Fruit fly (Drosophila melanogaster) whole organism, embryonic: ENCODE measurements around the gene Mrgn1.

ENCODE experiments used
- Ada2b ChIP-seq: fragments of 200-800 bp; sonication (Bioruptor generic); IDR thresholded peaks from 2 replicates; pipeline ENCODE4 v1.3.6; 2022; ENCODE audit warnings: missing biosample characterization, missing genetic modification characterization
- Adf1 ChIP-seq: fragments of 200-800 bp; sonication (Bioruptor generic); IDR thresholded peaks from 2 replicates; pipeline ENCODE4 v1.3.6; 2022; ENCODE audit warnings: missing biosample characterization, missing genetic modification characterization
- Aef1 ChIP-seq: fragments of 200-800 bp; sonication (Bioruptor generic); IDR thresholded peaks from 3 replicates; pipeline ENCODE4 v1.3.6; 2022; ENCODE audit warnings: missing biosample characterization, missing genetic modification characterization
- Asciz ChIP-seq: fragments of 200-800 bp; sonication (Bioruptor generic); optimal IDR thresholded peaks from 2 replicates; lab custom pipeline; 2017; ENCODE audit warnings: missing biosample characterization, mild to moderate bottlenecking, missing genetic modification characterization, missing genetic modification reagents
- Blimp-1 ChIP-seq: fragments of 200-800 bp; sonication (Bioruptor generic); optimal IDR thresholded peaks from 3 replicates; lab custom pipeline; 2018; ENCODE audit warnings: missing biosample characterization, missing genetic modification characterization, mild to moderate bottlenecking, moderate library complexity, missing genetic modification reagents
- CG10274 ChIP-seq: fragments of 200-800 bp; sonication (Bioruptor generic); optimal IDR thresholded peaks from 3 replicates; lab custom pipeline; 2017; ENCODE audit warnings: missing biosample characterization, mild to moderate bottlenecking, missing genetic modification characterization
- CG10565 ChIP-seq: fragments of 200-800 bp; sonication (Bioruptor generic); optimal IDR thresholded peaks from 3 replicates; lab custom pipeline; 2016; ENCODE audit warnings: missing biosample characterization, mild to moderate bottlenecking, missing genetic modification characterization
- CG12071 ChIP-seq: fragments of 200-800 bp; sonication (Bioruptor generic); optimal IDR thresholded peaks from 3 replicates; lab custom pipeline; 2018; ENCODE audit warnings: missing biosample characterization, mild to moderate bottlenecking, missing genetic modification characterization
- CG15011 ChIP-seq: fragments of 200-800 bp; sonication (Bioruptor generic); optimal IDR thresholded peaks from 3 replicates; lab custom pipeline; 2018; ENCODE audit warnings: missing biosample characterization, mild to moderate bottlenecking, missing genetic modification characterization
- CG15601 ChIP-seq: fragments of 200-800 bp; sonication (Bioruptor generic); optimal IDR thresholded peaks from 3 replicates; lab custom pipeline; 2019; ENCODE audit warnings: missing biosample characterization, mild to moderate bottlenecking, missing genetic modification characterization, moderate library complexity
- CG16779 ChIP-seq: fragments of 200-800 bp; sonication (Bioruptor generic); IDR thresholded peaks from 2 replicates; pipeline ENCODE4 v1.3.6; 2022; ENCODE audit warnings: missing biosample characterization, missing genetic modification characterization
- CG1832 ChIP-seq: fragments of 200-800 bp; sonication (Bioruptor generic); optimal IDR thresholded peaks from 2 replicates; lab custom pipeline; 2017; ENCODE audit warnings: missing biosample characterization, mild to moderate bottlenecking, missing genetic modification characterization, inconsistent platforms
- CG18764 ChIP-seq: fragments of 200-800 bp; sonication (Bioruptor generic); optimal IDR thresholded peaks from 3 replicates; lab custom pipeline; 2016; ENCODE audit warnings: missing biosample characterization, missing genetic modification characterization
- CG2129 ChIP-seq: fragments of 200-800 bp; sonication (Bioruptor generic); IDR thresholded peaks from 2 replicates; pipeline ENCODE4 v1.3.6; 2022; ENCODE audit warnings: missing biosample characterization, missing genetic modification characterization; ENCODE audit not compliant: partially characterized antibody
- CG3838 ChIP-seq: fragments of 200-800 bp; sonication (Bioruptor generic); optimal IDR thresholded peaks from 3 replicates; lab custom pipeline; 2016; ENCODE audit warnings: missing biosample characterization, missing genetic modification characterization
- CG4820 ChIP-seq: fragments of 200-800 bp; sonication (Bioruptor generic); optimal IDR thresholded peaks from 3 replicates; lab custom pipeline; 2016; ENCODE audit warnings: missing biosample characterization, missing genetic modification characterization
- CG5245 ChIP-seq: fragments of 200-800 bp; sonication (Bioruptor generic); optimal IDR thresholded peaks from 3 replicates; lab custom pipeline; 2016; ENCODE audit warnings: missing biosample characterization, missing genetic modification characterization
- CG6654 ChIP-seq: fragments of 200-800 bp; sonication (Bioruptor generic); optimal IDR thresholded peaks from 2 replicates; lab custom pipeline; 2017; ENCODE audit warnings: missing biosample characterization, mild to moderate bottlenecking, missing genetic modification characterization
- CG6683 ChIP-seq: fragments of 200-800 bp; sonication (Bioruptor generic); optimal IDR thresholded peaks from 2 replicates; lab custom pipeline; 2017; ENCODE audit warnings: missing biosample characterization, mild to moderate bottlenecking, missing genetic modification characterization, missing genetic modification reagents
- CG6689 ChIP-seq: fragments of 200-800 bp; sonication (Bioruptor generic); IDR thresholded peaks from 2 replicates; pipeline ENCODE4 v1.3.6; 2022; ENCODE audit warnings: missing biosample characterization, missing genetic modification characterization
- CG6765 ChIP-seq: fragments of 200-800 bp; sonication (Bioruptor generic); optimal IDR thresholded peaks from 3 replicates; lab custom pipeline; 2017; ENCODE audit warnings: missing biosample characterization, mild to moderate bottlenecking, missing genetic modification characterization
- CG8281 ChIP-seq: fragments of 200-800 bp; sonication (Bioruptor generic); optimal IDR thresholded peaks from 2 replicates; lab custom pipeline; 2018; ENCODE audit warnings: missing biosample characterization, mild to moderate bottlenecking, missing genetic modification characterization, moderate library complexity
- CG8765 ChIP-seq: fragments of 200-800 bp; sonication (Bioruptor generic); IDR thresholded peaks from 2 replicates; pipeline ENCODE4 v1.3.6; 2022; ENCODE audit warnings: missing biosample characterization, missing genetic modification characterization
- CG9797 ChIP-seq: fragments of 200-800 bp; sonication (Bioruptor generic); optimal IDR thresholded peaks from 3 replicates; lab custom pipeline; 2018; ENCODE audit warnings: missing biosample characterization, mild to moderate bottlenecking, missing genetic modification characterization
- CHES-1-like ChIP-seq: fragments of 200-800 bp; sonication (Bioruptor generic); optimal IDR thresholded peaks from 2 replicates; lab custom pipeline; 2016; ENCODE audit warnings: missing biosample characterization, missing genetic modification characterization
- Chrac-16 ChIP-seq: fragments of 200-800 bp; sonication (Bioruptor generic); optimal IDR thresholded peaks from 3 replicates; lab custom pipeline; 2016; ENCODE audit warnings: missing biosample characterization, missing genetic modification characterization
- Deaf1 ChIP-seq: fragments of 200-800 bp; optimal IDR thresholded peaks from 3 replicates; lab custom pipeline; 2019; ENCODE audit warnings: missing biosample characterization, mild to moderate bottlenecking, missing genetic modification characterization, moderate library complexity
- Dek ChIP-seq: fragments of 200-800 bp; sonication (Bioruptor generic); optimal IDR thresholded peaks from 3 replicates; lab custom pipeline; 2019; ENCODE audit warnings: missing biosample characterization, mild to moderate bottlenecking, missing genetic modification characterization, moderate library complexity
- Dip2 ChIP-seq: fragments of 200-800 bp; sonication (Bioruptor generic); IDR thresholded peaks from 2 replicates; pipeline ENCODE4 v1.3.6; 2022; ENCODE audit warnings: missing biosample characterization, missing genetic modification characterization
- Hr39 ChIP-seq: fragments of >200 bp; optimal IDR thresholded peaks from 2 replicates; lab custom pipeline; 2017
- Lim3 ChIP-seq: fragments of 200-800 bp; sonication (Bioruptor generic); IDR thresholded peaks from 2 replicates; pipeline ENCODE4 v1.3.6; 2022; ENCODE audit warnings: missing biosample characterization, missing genetic modification characterization
- Lpt ChIP-seq: fragments of >200 bp; optimal IDR thresholded peaks from 2 replicates; lab custom pipeline; 2018; ENCODE audit warnings: missing biosample characterization, missing genetic modification characterization
- NC2α ChIP-seq: fragments of 200-800 bp; sonication (Bioruptor generic); optimal IDR thresholded peaks from 2 replicates; lab custom pipeline; 2016; ENCODE audit warnings: missing biosample characterization, missing genetic modification characterization
- Ptx1 ChIP-seq: fragments of 200-800 bp; sonication (Bioruptor generic); IDR thresholded peaks from 2 replicates; pipeline ENCODE4 v1.3.6; 2022; ENCODE audit warnings: missing biosample characterization, missing genetic modification characterization
- Sry-β ChIP-seq: fragments of 200-800 bp; sonication (Bioruptor generic); optimal IDR thresholded peaks from 2 replicates; lab custom pipeline; 2018; ENCODE audit warnings: missing biosample characterization, mild to moderate bottlenecking, missing genetic modification characterization, moderate library complexity
- TFAM ChIP-seq: fragments of 200-800 bp; sonication (Bioruptor generic); optimal IDR thresholded peaks from 2 replicates; lab custom pipeline; 2017; ENCODE audit warnings: missing biosample characterization, missing genetic modification characterization, inconsistent platforms
- ase ChIP-seq: fragments of 200-800 bp; sonication (Bioruptor generic); IDR thresholded peaks from 3 replicates; pipeline ENCODE4 v1.3.6; 2022; ENCODE audit warnings: missing biosample characterization, missing genetic modification characterization
- cato ChIP-seq: fragments of 200-800 bp; sonication (Bioruptor generic); optimal IDR thresholded peaks from 2 replicates; lab custom pipeline; 2016; ENCODE audit warnings: missing biosample characterization, missing genetic modification characterization, borderline replicate concordance
- dm ChIP-seq: fragments of 200-800 bp; sonication (Bioruptor generic); optimal IDR thresholded peaks from 3 replicates; lab custom pipeline; 2016; ENCODE audit warnings: missing biosample characterization, missing genetic modification characterization
- eve ChIP-seq, 2 experiments: fragments of >200 bp; optimal IDR thresholded peaks; 2 replicates each; lab custom pipeline; 2017; ENCODE audit warnings: missing biosample characterization in 2 of 2, missing genetic modification characterization in 2 of 2
- gt ChIP-seq: fragments of 200-800 bp; sonication (Bioruptor generic); IDR thresholded peaks from 2 replicates; pipeline ENCODE4 v1.3.6; 2022; ENCODE audit warnings: missing biosample characterization, missing genetic modification characterization
- her ChIP-seq: fragments of 200-800 bp; sonication (Bioruptor generic); optimal IDR thresholded peaks from 2 replicates; lab custom pipeline; 2016; ENCODE audit warnings: missing biosample characterization, missing genetic modification characterization
- ind ChIP-seq: fragments of 200-800 bp; sonication (Bioruptor generic); optimal IDR thresholded peaks from 3 replicates; lab custom pipeline; 2016; ENCODE audit warnings: missing biosample characterization, missing genetic modification characterization
- kay ChIP-seq: fragments of 200-800 bp; sonication (Bioruptor generic); optimal IDR thresholded peaks from 2 replicates; lab custom pipeline; 2016; ENCODE audit warnings: missing biosample characterization, missing genetic modification characterization
- lbe ChIP-seq: fragments of 200-800 bp; sonication (Bioruptor generic); optimal IDR thresholded peaks from 2 replicates; lab custom pipeline; 2016; ENCODE audit warnings: missing biosample characterization, mild to moderate bottlenecking, missing genetic modification characterization
- pb ChIP-seq: fragments of 200-800 bp; sonication (Bioruptor generic); optimal IDR thresholded peaks from 3 replicates; lab custom pipeline; 2016; ENCODE audit warnings: missing biosample characterization, missing genetic modification characterization
- pho ChIP-seq: fragments of 200-800 bp; sonication (Bioruptor generic); optimal IDR thresholded peaks from 2 replicates; lab custom pipeline; 2016; ENCODE audit warnings: missing biosample characterization, missing genetic modification characterization
- repo ChIP-seq: fragments of 200-800 bp; sonication (Bioruptor generic); optimal IDR thresholded peaks from 2 replicates; lab custom pipeline; 2016; ENCODE audit warnings: missing biosample characterization, missing genetic modification characterization
- schlank ChIP-seq: fragments of 200-800 bp; sonication (Bioruptor generic); optimal IDR thresholded peaks from 2 replicates; lab custom pipeline; 2018; ENCODE audit warnings: missing biosample characterization, mild to moderate bottlenecking, missing genetic modification characterization
- slp2 ChIP-seq: fragments of 200-800 bp; sonication (Bioruptor generic); optimal IDR thresholded peaks from 2 replicates; lab custom pipeline; 2016; ENCODE audit warnings: missing biosample characterization, missing genetic modification characterization
- tap ChIP-seq: fragments of 200-800 bp; optimal IDR thresholded peaks from 3 replicates; lab custom pipeline; 2019; ENCODE audit warnings: missing biosample characterization, mild to moderate bottlenecking, missing genetic modification characterization, moderate library complexity
- tgo ChIP-seq: fragments of 200-800 bp; sonication (Bioruptor generic); IDR thresholded peaks from 3 replicates; pipeline ENCODE4 v1.3.6; 2022; ENCODE audit warnings: missing biosample characterization, missing genetic modification characterization
- ttk ChIP-seq: fragments of 200-800 bp; sonication (Bioruptor generic); IDR thresholded peaks from 2 replicates; pipeline ENCODE4 v2.1.2; 2022; ENCODE audit warnings: missing biosample characterization, missing genetic modification characterization
- twi ChIP-seq: fragments of 200-800 bp; optimal IDR thresholded peaks from 2 replicates; lab custom pipeline; 2019; ENCODE audit warnings: missing biosample characterization, mild to moderate bottlenecking, missing genetic modification characterization, moderate library complexity

The Mrgn1 gene

DNA sequence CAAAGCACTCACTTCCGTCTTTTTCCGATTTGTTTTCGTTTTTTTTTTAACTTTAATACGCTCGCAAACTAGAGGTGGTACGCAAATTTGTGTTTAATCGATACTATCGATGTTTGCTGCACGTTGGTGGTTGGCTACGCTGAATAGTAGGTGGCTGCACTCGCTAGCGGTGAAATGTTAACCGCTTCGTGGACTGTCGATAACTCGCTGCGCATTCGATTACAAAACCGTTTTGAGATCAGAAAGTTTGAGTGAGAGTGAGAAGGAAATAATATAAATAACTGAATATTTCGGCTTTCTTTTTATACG lies 14.4 kb upstream of the Mrgn1 start, which contains the start of gene g (continued):
- TF ChIP-seq her (GFP tag; lab: Kevin White, UChicago) (no peak), kay (GFP tag; lab: Kevin White, UChicago) (no peak), CG4820 (GFP tag; lab: Kevin White, UChicago) (no peak), slp2 (GFP tag; lab: Kevin White, UChicago) (no peak), NC2α (GFP tag; lab: Kevin White, UChicago) (no peak), ase (no peak), CHES-1-like (GFP tag; lab: Kevin White, UChicago) (peak; percentile 46), CG10274 (GFP tag; lab: Kevin White, UChicago) (no peak), pho (GFP tag; lab: Kevin White, UChicago) (no peak), CG10565 (no peak), CG18764 (no peak), CG15011 (GFP tag; lab: Kevin White, UChicago) (no peak), CG3838 (GFP tag; lab: Kevin White, UChicago) (no peak), tap (no peak), tgo (GFP tag; lab: Robert Waterston, UW) (no peak), Asciz (GFP tag; lab: Kevin White, UChicago) (no peak), Dek (tag; lab: Kevin White, UChicago) (no peak), CG1832 (no peak), TFAM (no peak), Deaf1 (tag; lab: Kevin White, UChicago) (no peak), cato (GFP tag; lab: Kevin White, UChicago) (no peak), CG8765 (no peak), lbe (peak; percentile 4), CG8281 (tag; lab: Kevin White, UChicago) (no peak), pb (GFP tag; lab: Kevin White, UChicago) (no peak), Lim3 (GFP tag; lab: Robert Waterston, UW) (no peak), CG12071 (GFP tag; lab: Kevin White, UChicago) (no peak), Adf1 (GFP tag; lab: Robert Waterston, UW) (no peak), Ada2b (GFP tag; lab: Robert Waterston, UW) (no peak), Hr39 (lab: Kevin White, UChicago) (no peak), ind (GFP tag; lab: Kevin White, UChicago) (no peak), dm (GFP tag; lab: Kevin White, UChicago) (peak; percentile 37), CG6765 (GFP tag; lab: Kevin White, UChicago) (no peak), twi (tag; lab: Kevin White, UChicago) (no peak), Chrac-16 (no peak), Lpt (no peak), repo (GFP tag; lab: Kevin White, UChicago) (no peak), CG6689 (GFP tag; lab: Robert Waterston, UW) (no peak), gt (GFP tag; lab: Robert Waterston, UW) (no peak), Blimp-1 (GFP tag; lab: Kevin White, UChicago) (no peak), CG6654 (GFP tag; lab: Kevin White, UChicago) (no peak), Ptx1 (GFP tag; lab: Robert Waterston, UW) (no peak), CG9797 (GFP tag; lab: Kevin White, UChicago) (peak; percentile 26), CG2129 (GFP tag; lab: Robert Waterston, UW) (peak; percentile 74), Dip2 (GFP tag; lab: Robert Waterston, UW) (no peak), CG16779 (GFP tag; lab: Robert Waterston, UW) (no peak), CG15601 (tag; lab: Kevin White, UChicago) (no peak), eve (GFP tag; optimal IDR thresholded peaks at IDR 0.05; lab: Kevin White, UChicago) (no peak), Sry-β (GFP tag; lab: Kevin White, UChicago) (no peak), CG6683 (no peak), schlank (tag; lab: Kevin White, UChicago) (no peak), Aef1 (GFP tag; lab: Robert Waterston, UW) (no peak), ttk (GFP tag; lab: Robert Waterston, UW) (no peak), CG5245 (GFP tag; lab: Kevin White, UChicago) (no peak)
